Worm (Caenorhabditis elegans) whole organism, mixed stage, embryonic: ENCODE results near the gene amt-2.

Experiments
- M03D4.4 ChIP-seq: sonication (generic microtip); optimal IDR thresholded peaks from 2 replicates; lab custom pipeline; 2017; ENCODE audit warnings: mild to moderate bottlenecking, missing genetic modification characterization, missing compliant biosample characterization
- bed-3 ChIP-seq: fragments of 200-800 bp; sonication (Bioruptor generic); optimal IDR thresholded peaks from 3 replicates; lab custom pipeline; 2018; ENCODE audit warnings: mild to moderate bottlenecking, missing genetic modification characterization, moderate library complexity, missing compliant biosample characterization
- elt-1 ChIP-seq: sonication (generic microtip); optimal IDR thresholded peaks from 2 replicates; lab custom pipeline; 2017; ENCODE audit warnings: missing genetic modification characterization, mild to moderate bottlenecking, missing compliant biosample characterization, antibody characterized with exemption, moderate library complexity, borderline replicate concordance; ENCODE audit not compliant: insufficient read depth
- lin-13 ChIP-seq: fragments of 150-350 bp; optimal IDR thresholded peaks from 2 replicates; lab custom pipeline; 2014; ENCODE audit warnings: missing biosample characterization, missing genetic modification characterization
- mab-5 ChIP-seq: fragments of 150-350 bp; optimal IDR thresholded peaks from 2 replicates; lab custom pipeline; 2014; ENCODE audit warnings: missing biosample characterization, missing genetic modification characterization
- mep-1 ChIP-seq: fragments of 150-350 bp; optimal IDR thresholded peaks from 2 replicates; lab custom pipeline; 2017; ENCODE audit warnings: missing biosample characterization, missing genetic modification reagents, missing genetic modification characterization, inconsistent platforms
- nhr-2 ChIP-seq: fragments of 150-350 bp; optimal IDR thresholded peaks from 2 replicates; lab custom pipeline; 2014; ENCODE audit warnings: missing biosample characterization, missing genetic modification characterization
- nhr-237 ChIP-seq: fragments of 150-350 bp; optimal IDR thresholded peaks from 2 replicates; lab custom pipeline; 2014; ENCODE audit warnings: missing biosample characterization, missing genetic modification characterization
- nhr-76 ChIP-seq: sonication (generic microtip); optimal IDR thresholded peaks from 2 replicates; lab custom pipeline; 2017; ENCODE audit warnings: missing biosample characterization, missing genetic modification characterization
- pha-4 ChIP-seq: fragments of 150-350 bp; optimal IDR thresholded peaks from 2 replicates; lab custom pipeline; 2018; ENCODE audit warnings: missing biosample characterization, missing genetic modification reagents, missing genetic modification characterization
- snpc-4 ChIP-seq: fragments of 150-350 bp; optimal IDR thresholded peaks from 2 replicates; lab custom pipeline; 2014; ENCODE audit warnings: missing biosample characterization, missing genetic modification characterization
- unc-62 ChIP-seq: fragments of 150-350 bp; optimal IDR thresholded peaks from 2 replicates; lab custom pipeline; 2014; ENCODE audit warnings: missing biosample characterization, missing genetic modification reagents, missing genetic modification characterization
- ztf-11 ChIP-seq: fragments of 150-350 bp; optimal IDR thresholded peaks from 2 replicates; lab custom pipeline; 2014; ENCODE audit warnings: missing biosample characterization, missing genetic modification characterization

ce11 chrIV:13033516-13033915 lies 8.7 kb upstream of the amt-2 start:
- TF ChIP-seq unc-62 (GFP tag; lab: Kevin White, UChicago): no peak
- no peak for TF ChIP-seq bed-3
- TF ChIP-seq pha-4: no peak
- TF ChIP-seq mep-1 (tag; lab: Kevin White, UChicago): no peak
- no peak for TF ChIP-seq elt-1 (tag; lab: Kevin White, UChicago)
- TF ChIP-seq lin-13 (tag; lab: Kevin White, UChicago): no peak
- no peak for TF ChIP-seq ztf-11 (tag; lab: Kevin White, UChicago)
- TF ChIP-seq nhr-76 (tag; lab: Kevin White, UChicago): no peak
- no peak for TF ChIP-seq nhr-237
- no peak for TF ChIP-seq snpc-4 (tag; lab: Kevin White, UChicago)
- TF ChIP-seq M03D4.4 (tag; lab: Kevin White, UChicago): no peak
- TF ChIP-seq nhr-2 (tag; lab: Kevin White, UChicago): no peak
- no peak for TF ChIP-seq mab-5
